Worm (Caenorhabditis elegans) whole organism, L1 larva: ENCODE results near the gene pho-1.

Source experiments
- C04F5.9 ChIP-seq: sonication (generic microtip); optimal IDR thresholded peaks from 2 replicates; lab custom pipeline; 2016; ENCODE audit warnings: missing genetic modification characterization, missing compliant biosample characterization
- C16A3.4 ChIP-seq: fragments of 150-350 bp; optimal IDR thresholded peaks from 2 replicates; lab custom pipeline; 2014; ENCODE audit warnings: missing biosample characterization, missing genetic modification characterization
- alr-1 ChIP-seq: fragments of 200-800 bp; sonication (Bioruptor generic); optimal IDR thresholded peaks from 2 replicates; lab custom pipeline; 2018; ENCODE audit warnings: borderline replicate concordance, mild to moderate bottlenecking, missing genetic modification characterization, missing compliant biosample characterization
- ama-1 ChIP-seq: fragments of 150-350 bp; optimal IDR thresholded peaks from 2 replicates; lab custom pipeline; 2014
- blmp-1 ChIP-seq: fragments of 150-350 bp; optimal IDR thresholded peaks from 2 replicates; lab custom pipeline; 2014; ENCODE audit warnings: missing biosample characterization, missing genetic modification characterization
- ceh-63 ChIP-seq: fragments of 200-800 bp; sonication (Bioruptor generic); optimal IDR thresholded peaks from 2 replicates; lab custom pipeline; 2018; ENCODE audit warnings: mild to moderate bottlenecking, missing genetic modification characterization, missing compliant biosample characterization
- ceh-88 ChIP-seq: fragments of 200-800 bp; sonication (Bioruptor generic); IDR thresholded peaks from 2 replicates; pipeline ENCODE4 v1.3.6; 2022; ENCODE audit warnings: missing genetic modification characterization, missing compliant biosample characterization
- ces-1 ChIP-seq: fragments of 150-350 bp; optimal IDR thresholded peaks from 2 replicates; lab custom pipeline; 2014; ENCODE audit warnings: missing biosample characterization, missing genetic modification reagents, missing genetic modification characterization
- dpl-1 ChIP-seq, 3 experiments: fragments of 150-350 bp in 2 of 3; sonication (generic microtip) in 1 of 3; optimal IDR thresholded peaks; 2 replicates each; lab custom pipeline; 2014 to 2017; ENCODE audit warnings: missing biosample characterization in 3 of 3, missing genetic modification characterization in 3 of 3, missing genetic modification reagents in 3 of 3
- efl-1 ChIP-seq, 4 experiments: fragments of 150-350 bp; optimal IDR thresholded peaks in 3 of 4; peaks in 1 of 4; 1 replicate in 1 of 4; 2 replicates in 3 of 4; lab custom pipeline; 2014; ENCODE audit warnings: missing biosample characterization in 2 of 4, missing genetic modification characterization in 2 of 4, missing genetic modification reagents in 2 of 4
- efl-3 ChIP-seq: fragments of 200-800 bp; sonication (Bioruptor generic); optimal IDR thresholded peaks from 2 replicates; lab custom pipeline; 2018; ENCODE audit warnings: mild to moderate bottlenecking, missing genetic modification characterization, missing compliant biosample characterization
- elt-2 ChIP-seq: sonication (generic microtip); optimal IDR thresholded peaks from 2 replicates; lab custom pipeline; 2016; ENCODE audit warnings: missing genetic modification characterization, mild to moderate bottlenecking, inconsistent platforms, missing compliant biosample characterization, missing genetic modification reagents
- elt-3 ChIP-seq, 6 experiments: fragments of 150-350 bp in 1 of 6; sonication (generic microtip); optimal IDR thresholded peaks; 2 replicates each; lab custom pipeline; 2017 to 2018; ENCODE audit warnings: missing biosample characterization in 6 of 6, missing genetic modification characterization in 6 of 6, inconsistent platforms in 1 of 6
- fkh-8 ChIP-seq: sonication (generic microtip); optimal IDR thresholded peaks from 2 replicates; lab custom pipeline; 2016; ENCODE audit warnings: mild to moderate bottlenecking, missing genetic modification characterization, missing compliant biosample characterization
- grh-1 ChIP-seq: fragments of 200-800 bp; sonication (Bioruptor generic); IDR thresholded peaks from 2 replicates; pipeline ENCODE4 v1.3.6; 2022; ENCODE audit warnings: missing genetic modification reagents, missing genetic modification characterization, missing compliant biosample characterization
- hlh-17 ChIP-seq: fragments of 200-800 bp; sonication (Bioruptor generic); optimal IDR thresholded peaks from 2 replicates; lab custom pipeline; 2018; ENCODE audit warnings: missing genetic modification characterization, mild to moderate bottlenecking, missing compliant biosample characterization, moderate library complexity, borderline replicate concordance
- hlh-4 ChIP-seq: sonication (generic microtip); optimal IDR thresholded peaks from 2 replicates; lab custom pipeline; 2016; ENCODE audit warnings: mild to moderate bottlenecking, missing genetic modification characterization, missing compliant biosample characterization
- hpl-2 ChIP-seq: fragments of 150-350 bp; optimal IDR thresholded peaks from 2 replicates; lab custom pipeline; 2014; ENCODE audit warnings: missing biosample characterization, missing genetic modification reagents, missing genetic modification characterization
- jun-1 ChIP-seq: fragments of 150-350 bp; optimal IDR thresholded peaks from 2 replicates; lab custom pipeline; 2014; ENCODE audit warnings: missing biosample characterization, missing genetic modification reagents, missing genetic modification characterization
- lin-14 ChIP-seq: fragments of 200-800 bp; sonication (Bioruptor generic); optimal IDR thresholded peaks from 2 replicates; lab custom pipeline; 2018; ENCODE audit warnings: mild to moderate bottlenecking, missing genetic modification characterization, moderate library complexity, missing compliant biosample characterization
- lin-35 ChIP-seq, 2 experiments: fragments of 150-350 bp; optimal IDR thresholded peaks; 2 replicates each; lab custom pipeline; 2014; ENCODE audit warnings: missing biosample characterization in 2 of 2, missing genetic modification characterization in 2 of 2, missing genetic modification reagents in 2 of 2
- lin-39 ChIP-seq: fragments of 150-350 bp; optimal IDR thresholded peaks from 2 replicates; lab custom pipeline; 2014; ENCODE audit warnings: missing biosample characterization, missing genetic modification reagents, missing genetic modification characterization
- lsy-2 ChIP-seq, 2 experiments: fragments of 150-350 bp; optimal IDR thresholded peaks; 2 replicates each; lab custom pipeline; 2014; ENCODE audit warnings: missing biosample characterization in 2 of 2, missing genetic modification characterization in 2 of 2
- mdl-1 ChIP-seq, 2 experiments: fragments of 150-350 bp; optimal IDR thresholded peaks; 2 replicates each; lab custom pipeline; 2014 to 2017; ENCODE audit warnings: missing biosample characterization in 2 of 2, missing genetic modification characterization in 2 of 2, inconsistent platforms in 1 of 2
- mep-1 ChIP-seq: fragments of 150-350 bp; optimal IDR thresholded peaks from 2 replicates; lab custom pipeline; 2014; ENCODE audit warnings: missing biosample characterization, missing genetic modification characterization
- nhr-11 ChIP-seq: fragments of 150-350 bp; optimal IDR thresholded peaks from 2 replicates; lab custom pipeline; 2014; ENCODE audit warnings: missing biosample characterization, missing genetic modification characterization
- nhr-20 ChIP-seq: sonication (generic microtip); optimal IDR thresholded peaks from 2 replicates; lab custom pipeline; 2016; ENCODE audit warnings: mild to moderate bottlenecking, missing genetic modification characterization, missing compliant biosample characterization
- nhr-237 ChIP-seq: fragments of 150-350 bp; optimal IDR thresholded peaks from 2 replicates; lab custom pipeline; 2014; ENCODE audit warnings: missing biosample characterization, missing genetic modification characterization
- nhr-71 ChIP-seq: sonication (generic microtip); optimal IDR thresholded peaks from 2 replicates; lab custom pipeline; 2016; ENCODE audit warnings: mild to moderate bottlenecking, missing genetic modification characterization, moderate library complexity, missing compliant biosample characterization
- nhr-85 ChIP-seq: sonication (generic microtip); peaks from one replicate; lab custom pipeline; 2016; ENCODE audit warnings: missing genetic modification characterization, inconsistent platforms, missing compliant biosample characterization
- nhr-90 ChIP-seq: sonication (generic microtip); optimal IDR thresholded peaks from 2 replicates; lab custom pipeline; 2016; ENCODE audit warnings: mild to moderate bottlenecking, missing genetic modification characterization, missing compliant biosample characterization; ENCODE audit not compliant: poor library complexity
- pqm-1 ChIP-seq: sonication (generic microtip); optimal IDR thresholded peaks from 3 replicates; lab custom pipeline; 2017; ENCODE audit warnings: missing biosample characterization, missing genetic modification characterization
- rnt-1 ChIP-seq: sonication (generic microtip); optimal IDR thresholded peaks from 2 replicates; lab custom pipeline; 2016; ENCODE audit warnings: mild to moderate bottlenecking, missing genetic modification characterization, moderate library complexity, missing compliant biosample characterization
- snpc-4 ChIP-seq: fragments of 150-350 bp; optimal IDR thresholded peaks from 2 replicates; lab custom pipeline; 2014; ENCODE audit warnings: missing biosample characterization, missing genetic modification characterization
- snu-23 ChIP-seq: sonication (generic microtip); optimal IDR thresholded peaks from 2 replicates; lab custom pipeline; 2016; ENCODE audit warnings: missing genetic modification characterization, missing compliant biosample characterization
- sptf-1 ChIP-seq: fragments of 150-350 bp; optimal IDR thresholded peaks from 2 replicates; lab custom pipeline; 2014; ENCODE audit warnings: missing biosample characterization, missing genetic modification characterization
- sup-37 ChIP-seq: fragments of 200-800 bp; sonication (Bioruptor generic); optimal IDR thresholded peaks from 2 replicates; lab custom pipeline; 2018; ENCODE audit warnings: mild to moderate bottlenecking, missing genetic modification characterization, missing compliant biosample characterization
- swsn-7 ChIP-seq: sonication (generic microtip); optimal IDR thresholded peaks from 2 replicates; lab custom pipeline; 2016; ENCODE audit warnings: missing genetic modification characterization, missing compliant biosample characterization
- unc-30 ChIP-seq: sonication (generic microtip); optimal IDR thresholded peaks from 2 replicates; lab custom pipeline; 2017; ENCODE audit warnings: missing biosample characterization, missing genetic modification characterization
- unc-62 ChIP-seq: fragments of 150-350 bp; optimal IDR thresholded peaks from 2 replicates; lab custom pipeline; 2014; ENCODE audit warnings: missing biosample characterization, missing genetic modification reagents, missing genetic modification characterization
- xbp-1 ChIP-seq: sonication (generic microtip); optimal IDR thresholded peaks from 2 replicates; lab custom pipeline; 2016; ENCODE audit warnings: missing genetic modification characterization, missing compliant biosample characterization

pho-1 gene

DNA sequence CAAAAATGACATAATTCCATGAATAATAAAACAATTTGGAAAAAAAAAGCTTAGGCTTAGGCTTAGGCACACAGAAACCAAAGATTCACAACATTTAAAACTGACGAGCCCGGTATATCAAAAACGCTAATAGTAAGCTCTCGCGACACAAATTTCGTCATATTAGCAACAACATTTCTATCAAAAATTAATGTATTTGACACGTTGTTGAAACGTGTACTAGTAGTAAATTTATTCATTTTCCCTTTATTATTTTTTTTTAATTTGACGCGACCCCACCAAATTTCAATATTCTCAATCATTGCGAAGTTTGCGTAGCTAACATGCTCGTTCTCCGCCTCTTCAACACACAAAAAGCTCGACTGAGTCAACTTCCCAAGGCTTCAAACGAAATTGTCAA lies 23.7 kb downstream of the pho-1 start, which contains the start of gene C34F11.2:
TSS of gene C34F11.2 (plus strand) at position 301 of the 400 bp plus-strand sequence.
- TF ChIP-seq hlh-17 (GFP tag; lab: Kevin White, UChicago) (no peak), nhr-11 (no peak), ceh-88 (no peak), ama-1 (no peak), ces-1 (GFP tag; lab: Kevin White, UChicago) (no peak), hpl-2 (GFP tag; lab: Kevin White, UChicago) (no peak), efl-3 (GFP tag; lab: Kevin White, UChicago) (no peak)

ce11 chrII:5210830-5211229 lies 24.8 kb downstream of the pho-1 start, which contains the start of gene C34F11.8:
TSS of gene C34F11.8 (minus strand) at chrII:5210964.
- TF ChIP-seq nhr-20 (tag; lab: Kevin White, UChicago) (peak; percentile 56), lsy-2 (tag; optimal IDR thresholded peaks at IDR 0.05; lab: Kevin White, UChicago) (peak in 1 of 2 experiments; percentile 14), rnt-1 (no peak), nhr-71 (tag; lab: Kevin White, UChicago) (peak; percentile 58), C16A3.4 (peak; percentile 15), lin-14 (GFP tag; lab: Kevin White, UChicago) (peak; percentile 50), blmp-1 (tag; lab: Kevin White, UChicago) (peak; percentile 10), dpl-1 (GFP tag; optimal IDR thresholded peaks at IDR 0.05; lab: Kevin White, UChicago) (no peak), ces-1 (GFP tag; lab: Kevin White, UChicago) (no peak), xbp-1 (no peak), ceh-63 (GFP tag; lab: Kevin White, UChicago) (no peak), pqm-1 (no peak), grh-1 (GFP tag; lab: Robert Waterston, UW) (peak; percentile 38; the same call in 1 of the 2 replicates), nhr-85 (tag; lab: Kevin White, UChicago) (peak; percentile 90), nhr-237 (tag; lab: Kevin White, UChicago) (no peak), elt-3 (tag; optimal IDR thresholded peaks at IDR 0.05; lab: Kevin White, UChicago) (peak in 2 of 6 experiments; percentile 38 to 78), fkh-8 (no peak), snu-23 (GFP tag; lab: Kevin White, UChicago) (peak; percentile 27), mep-1 (tag; lab: Kevin White, UChicago) (peak; percentile 11), jun-1 (tag; lab: Kevin White, UChicago) (no peak)

DNA sequence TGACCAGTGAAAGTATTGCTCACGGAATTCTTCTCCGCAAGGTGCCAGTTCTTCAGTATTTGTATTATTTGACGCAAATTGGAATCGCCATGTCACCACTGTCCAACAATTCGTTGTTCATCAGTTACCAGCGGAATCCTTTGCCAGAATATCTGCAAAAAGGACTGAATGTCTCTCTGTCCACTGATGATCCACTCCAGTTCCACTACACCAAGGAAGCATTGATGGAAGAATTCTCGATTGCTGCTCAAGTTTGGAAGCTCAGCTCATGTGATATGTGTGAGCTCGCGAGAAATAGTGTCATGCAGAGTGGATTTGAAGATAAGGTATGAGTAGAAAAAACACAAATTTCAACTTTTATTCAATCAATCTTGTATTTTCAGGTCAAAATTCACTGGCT lies 26.5 kb downstream of the pho-1 start:
- no peak for TF ChIP-seq efl-1 (optimal IDR thresholded peaks at IDR 0.05; lab: Kevin White, UChicago)
- TF ChIP-seq efl-1 (GFP tag; optimal IDR thresholded peaks at IDR 0.05 in 1 of 2; lab: Kevin White, UChicago), result peak in 1 of 2 experiments; percentile 61
- no peak for TF ChIP-seq mdl-1 (tag; optimal IDR thresholded peaks at IDR 0.05; lab: Kevin White, UChicago)

DNA sequence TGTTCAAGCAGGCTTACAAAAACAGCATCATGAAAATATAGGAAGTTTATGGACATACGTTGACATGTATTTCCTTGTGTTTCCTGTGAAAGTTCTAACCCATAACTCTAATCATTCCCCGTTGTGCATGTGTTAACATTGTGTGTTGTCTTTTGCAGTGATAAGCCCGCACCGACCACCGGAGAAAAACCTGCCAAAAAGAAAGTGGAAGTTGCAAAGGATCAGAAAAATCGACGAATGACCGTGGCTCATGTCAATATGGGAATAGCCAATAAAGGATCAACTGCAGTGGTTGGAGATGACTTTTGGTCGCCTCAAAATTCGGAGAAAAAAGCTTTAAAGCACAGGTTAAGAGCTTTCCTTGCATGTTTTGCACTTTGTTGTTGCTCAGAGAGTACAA lies 30.4 kb downstream of the pho-1 start:
- no peak for TF ChIP-seq efl-1 (optimal IDR thresholded peaks at IDR 0.05; lab: Kevin White, UChicago)
- peak in 1 of 2 experiments; percentile 86 for TF ChIP-seq efl-1 (GFP tag; optimal IDR thresholded peaks at IDR 0.05 in 1 of 2; lab: Kevin White, UChicago)
- peak; percentile 36 for TF ChIP-seq elt-2 (tag; lab: Kevin White, UChicago)
- no peak for TF ChIP-seq snpc-4 (tag; lab: Kevin White, UChicago)

- TF ChIP-seq lin-14 (GFP tag; lab: Kevin White, UChicago), result peak; percentile 15
- TF ChIP-seq hpl-2 (GFP tag; lab: Kevin White, UChicago), result no peak
- TF ChIP-seq sup-37, result no peak
- no peak for TF ChIP-seq hlh-4
- TF ChIP-seq nhr-71 (tag; lab: Kevin White, UChicago), result peak; percentile 45
- TF ChIP-seq xbp-1, result no peak
- TF ChIP-seq alr-1, result no peak
- TF ChIP-seq nhr-90 (tag; lab: Kevin White, UChicago), result peak; percentile 1
- TF ChIP-seq lin-39 (tag; lab: Kevin White, UChicago), result no peak
- no peak for TF ChIP-seq unc-62 (GFP tag; lab: Kevin White, UChicago)
- TF ChIP-seq elt-2 (tag; lab: Kevin White, UChicago), result peak; percentile 89
- peak in 1 of 2 experiments; percentile 37 for TF ChIP-seq lin-35 (GFP tag; optimal IDR thresholded peaks at IDR 0.05; lab: Kevin White, UChicago)
- no peak for TF ChIP-seq unc-30 (tag; lab: Kevin White, UChicago)
- TF ChIP-seq C04F5.9 (tag; lab: Kevin White, UChicago), result no peak
- no peak for TF ChIP-seq swsn-7 (tag; lab: Kevin White, UChicago)
- no peak for TF ChIP-seq efl-1 (optimal IDR thresholded peaks at IDR 0.05; lab: Kevin White, UChicago)
- peak in 1 of 2 experiments; percentile 85 for TF ChIP-seq efl-1 (GFP tag; optimal IDR thresholded peaks at IDR 0.05 in 1 of 2; lab: Kevin White, UChicago)
- peak; percentile 27 for TF ChIP-seq snu-23 (GFP tag; lab: Kevin White, UChicago)
- TF ChIP-seq sptf-1, result no peak
These were observed 32.7 kb downstream of the pho-1 start, which contains the start of gene ampd-1 for ce11 chrII:5202930-5203329. TSS of gene ampd-1 (plus strand) at chrII:5203322.
